Worm (Caenorhabditis elegans) whole organism, L4/young adult: ENCODE data around the gene C49C3.8.

Experiments
- W03F9.2 ChIP-seq: fragments of 150-350 bp; optimal IDR thresholded peaks from 2 replicates; lab custom pipeline; 2014; ENCODE audit warnings: missing biosample characterization, missing genetic modification characterization
- him-1 ChIP-seq: sonication (generic microtip); optimal IDR thresholded peaks from 2 replicates; lab custom pipeline; 2016; ENCODE audit warnings: missing genotype, missing genetic modification reagents, missing genetic modification characterization, missing compliant biosample characterization

DNA sequence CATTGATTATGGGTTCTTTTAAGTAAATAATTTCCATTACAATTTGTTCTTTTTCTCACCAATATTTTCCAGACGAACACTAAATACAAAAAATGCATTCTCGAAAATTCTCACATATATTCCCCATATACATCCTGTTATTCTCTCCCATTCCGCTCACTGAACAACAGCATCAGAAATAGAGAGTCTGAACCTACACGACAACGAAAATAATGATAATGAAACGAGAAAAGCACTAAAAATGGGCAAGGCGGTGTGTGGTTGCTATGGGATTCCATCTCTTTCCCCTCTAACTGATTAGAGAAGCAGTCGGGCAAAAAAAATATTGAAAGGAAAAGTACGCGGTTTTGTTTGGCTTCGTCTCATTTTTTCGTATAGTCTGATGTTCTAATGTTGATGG, 48.0 kb downstream of the C49C3.8 start, which contains the start of gene C30H6.12:
- TF ChIP-seq him-1 (tag; lab: Kevin White, UChicago) (no peak), W03F9.2 (tag; lab: Kevin White, UChicago) (no peak)
